Worm (Caenorhabditis elegans): ENCODE results near the gene nhx-4.

Gene nhx-4

ce11 chrX:6885227-6885853 is 28.7 kb upstream of the nhx-4 start, which contains the start of gene F41C6.7:
TSS of gene F41C6.7 (minus strand) at chrX:6885277.
- TF ChIP-seq T22C8.4 (GFP tag; IDR thresholded peaks at IDR 0.05), result no peak
- no peak for TF ChIP-seq med-1 (GFP tag; optimal IDR thresholded peaks at IDR 0.05; ENCODE audit: insufficient read depth)
- no peak for TF ChIP-seq klf-2 (GFP tag; conservative IDR thresholded peaks at IDR 0.05)
- TF ChIP-seq ztf-29 (GFP tag; IDR thresholded peaks at IDR 0.05), result no peak
- TF ChIP-seq tab-1 (GFP tag; IDR thresholded peaks at IDR 0.05), result no peak
- TF ChIP-seq flt-1 (GFP tag; IDR thresholded peaks at IDR 0.05), result no peak
- TF ChIP-seq ztf-23 (GFP tag; IDR thresholded peaks at IDR 0.05), result no peak
- no peak for TF ChIP-seq ref-1 (GFP tag; conservative IDR thresholded peaks at IDR 0.05)
- TF ChIP-seq cog-1 (tag; optimal IDR thresholded peaks at IDR 0.05), result no peak

DNA sequence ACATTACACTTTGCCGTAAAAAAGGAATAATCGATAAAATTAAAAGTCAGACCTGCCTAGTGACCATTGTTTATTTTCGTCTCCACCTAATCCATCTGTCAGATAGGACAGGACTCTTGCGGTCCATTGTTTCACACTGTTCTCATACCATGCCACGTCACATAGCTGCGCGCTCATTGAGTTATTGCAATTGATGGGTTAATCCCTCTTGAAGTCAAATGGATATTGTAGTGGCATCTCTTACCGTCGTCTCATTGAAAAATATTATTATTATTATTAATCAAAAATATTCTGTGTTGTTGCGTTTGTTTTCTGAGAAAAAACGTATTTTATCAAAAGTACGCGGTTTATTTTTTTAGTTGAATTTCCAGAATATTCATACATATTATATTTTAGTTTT is 25.9 kb upstream of the nhx-4 start:
- no peak for TF ChIP-seq tab-1 (GFP tag; IDR thresholded peaks at IDR 0.05)
- no peak for TF ChIP-seq cog-1 (tag; optimal IDR thresholded peaks at IDR 0.05)
- TF ChIP-seq klf-2 (GFP tag; conservative IDR thresholded peaks at IDR 0.05), result no peak
- TF ChIP-seq ref-1 (GFP tag; conservative IDR thresholded peaks at IDR 0.05), result no peak
- no peak for TF ChIP-seq T22C8.4 (GFP tag; IDR thresholded peaks at IDR 0.05)
- TF ChIP-seq ztf-23 (GFP tag; IDR thresholded peaks at IDR 0.05), result no peak
- no peak for TF ChIP-seq ztf-29 (GFP tag; IDR thresholded peaks at IDR 0.05)
- no peak for TF ChIP-seq med-1 (GFP tag; optimal IDR thresholded peaks at IDR 0.05; ENCODE audit: insufficient read depth)
- no peak for TF ChIP-seq flt-1 (GFP tag; IDR thresholded peaks at IDR 0.05)

ce11 chrX:6889374-6889773 is 24.7 kb upstream of the nhx-4 start, which contains the start of gene unc-6:
TSS of gene unc-6 (plus strand) at chrX:6889674.
- no peak for TF ChIP-seq ztf-29 (GFP tag; IDR thresholded peaks at IDR 0.05)
- TF ChIP-seq tab-1 (GFP tag; IDR thresholded peaks at IDR 0.05), result no peak
- TF ChIP-seq ztf-23 (GFP tag; IDR thresholded peaks at IDR 0.05), result no peak
- no peak for TF ChIP-seq T22C8.4 (GFP tag; IDR thresholded peaks at IDR 0.05)

- no peak for TF ChIP-seq tab-1 (GFP tag; IDR thresholded peaks at IDR 0.05)
Observed at ce11 chrX:6893074-6893473, 21.0 kb upstream of the nhx-4 start.

DNA sequence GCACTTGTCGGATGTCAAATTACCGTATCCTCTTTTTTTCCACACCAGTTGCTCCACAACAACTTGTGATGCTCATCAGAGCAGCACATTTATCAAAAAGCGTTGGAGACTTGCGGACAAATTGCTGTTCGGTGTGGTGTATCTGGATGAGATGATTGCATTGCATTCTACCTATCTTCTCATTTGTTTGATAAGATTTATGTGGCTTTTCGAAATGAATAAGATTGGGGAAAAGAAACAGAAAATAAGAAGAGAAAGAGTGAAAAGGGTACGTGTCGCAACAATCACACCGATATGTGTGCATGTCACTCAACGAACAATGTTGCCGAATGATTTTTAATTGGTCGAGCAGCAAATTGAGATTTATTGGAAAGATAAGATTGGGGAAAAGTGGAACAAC is 20.0 kb upstream of the nhx-4 start:
- TF ChIP-seq tab-1 (GFP tag; IDR thresholded peaks at IDR 0.05) (no peak), ref-1 (GFP tag; conservative IDR thresholded peaks at IDR 0.05) (no peak), ztf-23 (GFP tag; IDR thresholded peaks at IDR 0.05) (no peak), med-1 (GFP tag; optimal IDR thresholded peaks at IDR 0.05; ENCODE audit: insufficient read depth) (no peak), T22C8.4 (GFP tag; IDR thresholded peaks at IDR 0.05) (no peak), ztf-29 (GFP tag; IDR thresholded peaks at IDR 0.05) (no peak)

ce11 chrX:6899848-6900247 is 14.2 kb upstream of the nhx-4 start, which contains the start of gene F14B8.4:
TSS of gene F14B8.4 (minus strand) at chrX:6899948.
- TF ChIP-seq flt-1 (GFP tag; IDR thresholded peaks at IDR 0.05) (no peak), med-1 (GFP tag; optimal IDR thresholded peaks at IDR 0.05; ENCODE audit: insufficient read depth) (no peak), cog-1 (tag; optimal IDR thresholded peaks at IDR 0.05) (no peak), T22C8.4 (GFP tag; IDR thresholded peaks at IDR 0.05) (no peak), ztf-23 (GFP tag; IDR thresholded peaks at IDR 0.05) (no peak), ztf-29 (GFP tag; IDR thresholded peaks at IDR 0.05) (no peak), ref-1 (GFP tag; conservative IDR thresholded peaks at IDR 0.05) (no peak), klf-2 (GFP tag; conservative IDR thresholded peaks at IDR 0.05) (no peak), tab-1 (GFP tag; IDR thresholded peaks at IDR 0.05) (no peak)

DNA sequence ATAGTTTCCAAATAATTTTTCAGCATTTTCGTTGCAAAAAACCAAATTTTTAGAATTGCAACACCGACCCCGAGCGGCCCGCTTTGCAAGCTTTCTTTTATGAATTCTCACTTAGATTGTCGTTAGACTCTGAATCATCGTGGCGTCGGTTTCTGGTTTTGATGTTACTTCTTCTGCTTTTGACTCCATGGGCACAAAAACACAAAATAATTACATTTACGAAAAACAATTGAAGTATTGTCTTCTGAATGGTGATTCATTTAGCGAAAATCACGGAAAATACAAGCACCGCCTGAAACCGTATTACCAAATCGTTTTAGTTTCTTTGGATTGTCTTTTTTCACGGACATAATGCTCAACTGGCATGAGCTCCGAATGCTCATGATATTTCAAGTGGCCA is 13.0 kb upstream of the nhx-4 start, which contains the start of gene pes-23:
Gene pes-23 (plus strand): TSS at position 301 of the 400 bp plus-strand sequence.
- TF ChIP-seq flt-1 (GFP tag; IDR thresholded peaks at IDR 0.05) (no peak), tab-1 (GFP tag; IDR thresholded peaks at IDR 0.05) (no peak), med-1 (GFP tag; optimal IDR thresholded peaks at IDR 0.05; ENCODE audit: insufficient read depth) (no peak), ztf-29 (GFP tag; IDR thresholded peaks at IDR 0.05) (no peak)

DNA sequence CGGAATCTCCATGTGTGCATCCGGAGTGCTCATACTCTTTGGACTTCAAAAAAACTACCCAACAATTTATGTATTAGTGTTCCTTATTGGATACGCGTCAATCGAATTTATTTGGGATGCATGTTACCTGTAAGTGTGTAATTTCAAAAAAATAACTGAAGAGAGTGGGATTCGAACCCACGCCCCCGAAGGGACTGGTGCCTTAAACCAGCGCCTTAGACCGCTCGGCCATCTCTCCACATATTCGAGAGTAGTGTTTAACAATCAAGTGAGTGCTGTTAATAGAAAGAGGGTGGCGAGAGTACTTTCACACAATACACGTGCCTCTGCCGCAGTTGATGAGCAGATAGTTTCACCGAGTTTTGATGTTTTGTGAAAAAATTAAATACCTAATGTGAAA is 11.1 kb upstream of the nhx-4 start:
- TF ChIP-seq ztf-23 (GFP tag; IDR thresholded peaks at IDR 0.05) (peak; percentile 90), cog-1 (tag; optimal IDR thresholded peaks at IDR 0.05) (peak; percentile 49), T22C8.4 (GFP tag; IDR thresholded peaks at IDR 0.05) (no peak; the same call in none of the 2 replicates), ztf-29 (GFP tag; IDR thresholded peaks at IDR 0.05) (no peak; the same call in 1 of the 2 replicates), med-1 (GFP tag; optimal IDR thresholded peaks at IDR 0.05; ENCODE audit: insufficient read depth) (peak; percentile 19), klf-2 (GFP tag; conservative IDR thresholded peaks at IDR 0.05) (peak; percentile 85), flt-1 (GFP tag; IDR thresholded peaks at IDR 0.05) (peak; percentile 90), tab-1 (GFP tag; IDR thresholded peaks at IDR 0.05) (peak; percentile 82), ref-1 (GFP tag; conservative IDR thresholded peaks at IDR 0.05) (peak; percentile 66; the same call in 1 of the 2 replicates)

DNA sequence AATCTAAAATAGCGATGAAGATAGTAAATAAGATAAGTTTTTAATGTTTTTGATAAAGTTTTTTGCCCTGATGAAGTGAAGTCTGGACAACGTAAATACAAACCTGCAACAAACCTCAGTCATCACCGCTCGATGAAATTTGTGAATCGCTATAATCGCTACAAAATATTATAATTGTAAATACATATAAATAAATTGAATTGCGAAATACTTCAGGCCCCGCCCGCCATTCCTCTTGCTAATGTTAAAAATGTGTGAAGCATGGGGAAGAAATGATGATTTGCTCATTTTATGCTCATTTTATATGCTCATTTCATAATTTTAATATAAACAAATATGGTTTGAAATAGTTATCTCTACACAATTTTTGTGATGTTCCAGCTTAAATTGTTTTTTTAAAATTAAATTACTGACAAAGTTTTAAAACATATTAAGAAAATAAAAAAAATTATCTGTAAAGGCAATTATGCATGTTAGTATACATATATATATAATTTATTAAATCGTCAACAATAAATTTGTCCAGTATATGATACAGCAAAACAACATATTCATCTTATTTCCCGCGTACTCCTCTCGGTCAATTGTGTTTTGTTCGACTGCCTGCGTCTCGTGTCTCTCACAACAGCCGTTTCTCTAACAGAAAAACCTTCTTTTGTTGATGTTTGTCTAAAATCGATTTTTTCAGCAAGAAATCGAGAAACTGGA is 9.9 kb upstream of the nhx-4 start, which contains the start of gene sid-5:
Gene sid-5 (plus strand): TSS at position 658 of the 708 bp plus-strand sequence.
- TF ChIP-seq T22C8.4 (GFP tag; IDR thresholded peaks at IDR 0.05), result no peak

DNA sequence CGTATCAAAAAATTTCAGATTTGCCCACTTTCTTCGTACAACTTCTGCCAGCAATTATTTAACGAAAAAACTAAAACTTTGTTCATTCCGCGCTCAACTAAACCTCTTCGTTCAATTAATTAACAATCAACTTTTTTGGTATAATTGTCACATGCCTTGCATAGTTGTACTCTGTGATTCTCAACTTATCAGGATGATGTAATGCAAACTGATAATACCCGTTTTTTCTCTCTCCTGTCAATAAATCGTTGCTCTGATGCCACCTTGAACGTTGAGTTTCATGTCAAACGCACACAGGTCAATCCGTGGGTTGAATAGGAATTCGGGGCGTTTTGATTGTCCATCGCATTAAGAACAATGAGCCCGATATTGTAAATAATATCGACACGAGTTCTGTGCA is 8.5 kb upstream of the nhx-4 start:
- TF ChIP-seq ztf-23 (GFP tag; IDR thresholded peaks at IDR 0.05), result no peak
- TF ChIP-seq klf-2 (GFP tag; conservative IDR thresholded peaks at IDR 0.05), result no peak
- no peak for TF ChIP-seq tab-1 (GFP tag; IDR thresholded peaks at IDR 0.05)
- TF ChIP-seq flt-1 (GFP tag; IDR thresholded peaks at IDR 0.05), result no peak
- no peak for TF ChIP-seq ref-1 (GFP tag; conservative IDR thresholded peaks at IDR 0.05)
- TF ChIP-seq ztf-29 (GFP tag; IDR thresholded peaks at IDR 0.05), result no peak
